Worm (Caenorhabditis elegans) whole organism, L4/young adult: ENCODE data around the gene T28A11.18.

Experiments
- W03F9.2 ChIP-seq: fragments of 150-350 bp; optimal IDR thresholded peaks from 2 replicates; lab custom pipeline; 2014; ENCODE audit warnings: missing biosample characterization, missing genetic modification characterization
- dao-5 ChIP-seq: sonication (generic microtip); optimal IDR thresholded peaks from 2 replicates; lab custom pipeline; 2016; ENCODE audit warnings: missing genotype, missing genetic modification characterization, moderate library complexity, missing compliant biosample characterization
- him-1 ChIP-seq: sonication (generic microtip); optimal IDR thresholded peaks from 2 replicates; lab custom pipeline; 2016; ENCODE audit warnings: missing genotype, missing genetic modification reagents, missing genetic modification characterization, missing compliant biosample characterization

DNA sequence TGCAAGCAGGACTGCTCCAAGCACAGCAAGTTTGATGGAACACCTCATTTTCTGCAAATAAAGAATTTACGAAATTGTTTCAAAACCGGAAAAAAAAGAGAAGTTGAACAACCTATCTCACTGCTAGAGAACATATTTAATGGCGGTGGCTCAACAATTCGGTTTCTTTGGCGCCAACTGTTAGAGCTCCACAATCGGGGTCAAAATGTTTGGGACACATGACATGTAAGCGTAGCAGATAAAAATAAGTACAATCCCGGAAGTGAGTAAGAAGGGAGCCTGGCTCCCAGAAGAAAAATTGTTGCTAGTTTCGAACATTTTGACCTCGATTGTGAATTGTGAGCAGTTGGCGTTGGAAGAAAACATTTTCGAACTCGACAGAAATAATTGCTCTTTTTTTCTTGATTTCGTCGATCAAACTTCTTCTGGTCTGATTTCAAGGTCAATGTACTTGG lies 8.7 kb downstream of the T28A11.18 start, which contains the start of gene T28A11.16:
- TF ChIP-seq him-1 (tag; lab: Kevin White, UChicago), result no peak
- TF ChIP-seq W03F9.2, result no peak
- TF ChIP-seq dao-5, result no peak
